Fruit fly (Drosophila melanogaster): ENCODE data around the gene CG18170.

Gene CG18170

dm6 chr3L:1568225-1569161 lies 34.3 kb upstream of the CG18170 start, which contains the start of gene CG7879 (continued):
- TF ChIP-seq CG8290 (GFP tag; optimal IDR thresholded peaks at IDR 0.05) (no peak), CG8290 (tag; optimal IDR thresholded peaks at IDR 0.05) (no peak), bcd (GFP tag; optimal IDR thresholded peaks at IDR 0.05) (peak; percentile 17), pb (GFP tag; optimal IDR thresholded peaks at IDR 0.05) (no peak), Eip74EF (GFP tag; optimal IDR thresholded peaks at IDR 0.05) (no peak), gro (GFP tag; optimal IDR thresholded peaks at IDR 0.05) (no peak), ERR (GFP tag; optimal IDR thresholded peaks at IDR 0.05) (no peak), CG9609 (GFP tag; optimal IDR thresholded peaks at IDR 0.05) (no peak), trem (tag; optimal IDR thresholded peaks at IDR 0.05) (peak; percentile 0), E2f1 (GFP tag; IDR thresholded peaks at IDR 0.05) (no peak), nom (GFP tag; optimal IDR thresholded peaks at IDR 0.05) (peak; percentile 72), CG17912 (GFP tag; optimal IDR thresholded peaks at IDR 0.05) (no peak), CG3847 (GFP tag; IDR thresholded peaks at IDR 0.05) (peak; percentile 45), corto (GFP tag; optimal IDR thresholded peaks at IDR 0.05) (no peak), Bdp1 (GFP tag; optimal IDR thresholded peaks at IDR 0.05) (no peak), CG12155 (GFP tag; optimal IDR thresholded peaks at IDR 0.05) (peak; percentile 20), CG4730 (GFP tag; IDR thresholded peaks at IDR 0.05) (no peak), cas (GFP tag; IDR thresholded peaks at IDR 0.05) (no peak), CG15479 (GFP tag; optimal IDR thresholded peaks at IDR 0.05) (no peak), disco-r (GFP tag; optimal IDR thresholded peaks at IDR 0.05) (no peak), usp (GFP tag; optimal IDR thresholded peaks at IDR 0.05) (no peak), exex (tag; optimal IDR thresholded peaks at IDR 0.05) (no peak), Med (GFP tag) (peak; percentile 72), Dad (GFP tag; optimal IDR thresholded peaks at IDR 0.05) (no peak), Lhr (GFP tag; optimal IDR thresholded peaks at IDR 0.05) (peak; percentile 27), slbo (GFP tag; IDR thresholded peaks at IDR 0.05) (peak; percentile 33), Ets97D (GFP tag; optimal IDR thresholded peaks at IDR 0.05) (peak; percentile 28), pum (GFP tag; optimal IDR thresholded peaks at IDR 0.05) (peak; percentile 31), da (GFP tag; optimal IDR thresholded peaks at IDR 0.05) (no peak), CG10366 (GFP tag; IDR thresholded peaks at IDR 0.05) (no peak; the same call in 1 of the 2 replicates), Optix (GFP tag; IDR thresholded peaks at IDR 0.05) (no peak), btn (GFP tag; optimal IDR thresholded peaks at IDR 0.05) (no peak), CG10462 (GFP tag; optimal IDR thresholded peaks at IDR 0.05) (no peak), ab (GFP tag; optimal IDR thresholded peaks at IDR 0.05) (no peak), CG17612 (GFP tag; IDR thresholded peaks at IDR 0.05) (0 out of 2 replicates have a peak, but pooled peaks have one; percentile 8), gcm (GFP tag; optimal IDR thresholded peaks at IDR 0.05) (peak; percentile 7), az2 (GFP tag; optimal IDR thresholded peaks at IDR 0.05) (peak; percentile 15), Gug (GFP tag; IDR thresholded peaks at IDR 0.05) (peak; percentile 19; the same call in 1 of the 4 replicates), lbe (GFP tag; optimal IDR thresholded peaks at IDR 0.05) (no peak), CG15696 (tag; optimal IDR thresholded peaks at IDR 0.05) (no peak), CG2678 (tag; optimal IDR thresholded peaks at IDR 0.05) (no peak), wor (GFP tag; IDR thresholded peaks at IDR 0.05) (no peak), tup (GFP tag; optimal IDR thresholded peaks at IDR 0.05) (no peak), Tbp (GFP tag; optimal IDR thresholded peaks at IDR 0.05) (no peak), CG1832 (GFP tag; optimal IDR thresholded peaks at IDR 0.05) (no peak), peb (GFP tag; IDR thresholded peaks at IDR 0.05) (no peak), YL-1 (GFP tag; optimal IDR thresholded peaks at IDR 0.05) (peak; percentile 91), ro (GFP tag; IDR thresholded peaks at IDR 0.05) (no peak), chif (GFP tag; optimal IDR thresholded peaks at IDR 0.05) (no peak), CG31441 (GFP tag; IDR thresholded peaks at IDR 0.05) (no peak; the same call in 1 of the 2 replicates)

Data from whole organism, embryonic.